Worm (Caenorhabditis elegans): ENCODE results near the gene C02F5.14.

The C02F5.14 gene

ce11 chrIII:8228916-8229315 lies 6.4 kb downstream of the C02F5.14 start (continued):
- TF ChIP-seq unc-30 (tag; optimal IDR thresholded peaks at IDR 0.05) = no peak
- no peak for TF ChIP-seq nhr-12 (tag; optimal IDR thresholded peaks at IDR 0.05)
- no peak for TF ChIP-seq isw-1 (GFP tag; IDR thresholded peaks at IDR 0.05)
- no peak for TF ChIP-seq nhr-47 (tag; optimal IDR thresholded peaks at IDR 0.05)
- TF ChIP-seq Y116A8C.19 (tag; optimal IDR thresholded peaks at IDR 0.05; ENCODE audit: borderline replicate concordance) = no peak
- TF ChIP-seq unc-86 (tag; optimal IDR thresholded peaks at IDR 0.05) = no peak
- TF ChIP-seq elt-3 (tag; optimal IDR thresholded peaks at IDR 0.05) = peak in 1 of 6 experiments; percentile 39
- no peak for TF ChIP-seq hlh-4 (tag; optimal IDR thresholded peaks at IDR 0.05)
- no peak for TF ChIP-seq pqm-1 (tag; optimal IDR thresholded peaks at IDR 0.05)
- no peak for TF ChIP-seq aha-1 (tag; optimal IDR thresholded peaks at IDR 0.05)
- no peak for TF ChIP-seq xbp-1 (tag; optimal IDR thresholded peaks at IDR 0.05)
- no peak for TF ChIP-seq nhr-237 (tag; optimal IDR thresholded peaks at IDR 0.05)
- TF ChIP-seq unc-62 (GFP tag; optimal IDR thresholded peaks at IDR 0.05) = no peak
- no peak for TF ChIP-seq tlp-1 (tag; optimal IDR thresholded peaks at IDR 0.05)
- TF ChIP-seq alr-1 (tag; optimal IDR thresholded peaks at IDR 0.05; ENCODE audit: borderline replicate concordance) = no peak
- peak; percentile 11 for TF ChIP-seq lin-13 (GFP tag; optimal IDR thresholded peaks at IDR 0.05)
- TF ChIP-seq nhr-28 (tag; optimal IDR thresholded peaks at IDR 0.05) = no peak
- no peak for TF ChIP-seq ceh-88 (GFP tag; IDR thresholded peaks at IDR 0.05)
- no peak for TF ChIP-seq dpl-1 (GFP tag; optimal IDR thresholded peaks at IDR 0.05)
- TF ChIP-seq zip-4 (GFP tag; optimal IDR thresholded peaks at IDR 0.05) = no peak
- TF ChIP-seq mdl-1 (tag; optimal IDR thresholded peaks at IDR 0.05) = no peak
- no peak for TF ChIP-seq lin-15B (tag; optimal IDR thresholded peaks at IDR 0.05)
- TF ChIP-seq lsy-2 (tag; optimal IDR thresholded peaks at IDR 0.05) = peak in 1 of 2 experiments; percentile 18
- no peak for TF ChIP-seq ceh-82 (tag; optimal IDR thresholded peaks at IDR 0.05)
- TF ChIP-seq efl-1 (optimal IDR thresholded peaks at IDR 0.05) = no peak
- peak in 1 of 2 experiments; percentile 0 for TF ChIP-seq efl-1 (GFP tag; optimal IDR thresholded peaks at IDR 0.05 in 1 of 2)
- TF ChIP-seq sup-37 (GFP tag; optimal IDR thresholded peaks at IDR 0.05) = no peak
- TF ChIP-seq nhr-71 (tag; optimal IDR thresholded peaks at IDR 0.05) = peak; percentile 16
- no peak for TF ChIP-seq pag-3 (tag; optimal IDR thresholded peaks at IDR 0.05; ENCODE audit: borderline replicate concordance, insufficient read depth)
- TF ChIP-seq nhr-76 (tag; optimal IDR thresholded peaks at IDR 0.05) = no peak
- TF ChIP-seq skn-1 (tag; optimal IDR thresholded peaks at IDR 0.05) = no peak
- no peak for TF ChIP-seq pax-3 (tag; optimal IDR thresholded peaks at IDR 0.05)
- TF ChIP-seq snu-23 (GFP tag; optimal IDR thresholded peaks at IDR 0.05) = peak; percentile 6
- TF ChIP-seq sox-4 (tag; optimal IDR thresholded peaks at IDR 0.05) = no peak
- no peak for TF ChIP-seq nhr-84 (tag; optimal IDR thresholded peaks at IDR 0.05)
- TF ChIP-seq ceh-90 (tag; optimal IDR thresholded peaks at IDR 0.05) = no peak
- no peak for TF ChIP-seq ztf-4 (tag; optimal IDR thresholded peaks at IDR 0.05)

ce11 chrIII:8227511-8227910 lies 7.8 kb downstream of the C02F5.14 start, which contains the start of gene fbxl-1:
Gene fbxl-1 (plus strand): TSS chrIII:8227830.
- TF ChIP-seq zag-1 (tag; optimal IDR thresholded peaks at IDR 0.05) = no peak
- peak; percentile 55 for TF ChIP-seq blmp-1 (tag; optimal IDR thresholded peaks at IDR 0.05)
- peak; percentile 56 for TF ChIP-seq lir-3 (tag; optimal IDR thresholded peaks at IDR 0.05; ENCODE audit: poor library complexity)
- TF ChIP-seq Y116A8C.19 (tag; optimal IDR thresholded peaks at IDR 0.05; ENCODE audit: borderline replicate concordance) = no peak
- no peak for TF ChIP-seq tlp-1 (tag; optimal IDR thresholded peaks at IDR 0.05)
- peak; percentile 96 for TF ChIP-seq fkh-8 (tag; optimal IDR thresholded peaks at IDR 0.05)
- peak; percentile 85 for TF ChIP-seq nhr-47 (tag; optimal IDR thresholded peaks at IDR 0.05)
- TF ChIP-seq mdl-1 (tag; optimal IDR thresholded peaks at IDR 0.05) = peak in 1 of 2 experiments; percentile 93
- TF ChIP-seq nhr-85 (tag) = no peak
- peak; percentile 80 for TF ChIP-seq dsc-1 (tag; optimal IDR thresholded peaks at IDR 0.05)
- TF ChIP-seq mab-9 (GFP tag; IDR thresholded peaks at IDR 0.05) = no peak
- TF ChIP-seq irx-1 (tag; optimal IDR thresholded peaks at IDR 0.05) = peak; percentile 29
- TF ChIP-seq ceh-88 (GFP tag; IDR thresholded peaks at IDR 0.05) = peak; percentile 43; the same call in 1 of the 2 replicates
- peak; percentile 25 to 70 (median 47) for TF ChIP-seq ceh-82 (tag; optimal IDR thresholded peaks at IDR 0.05)
- peak; percentile 58 for TF ChIP-seq mef-2 (tag; optimal IDR thresholded peaks at IDR 0.05)
- TF ChIP-seq ceh-63 (GFP tag; optimal IDR thresholded peaks at IDR 0.05) = peak; percentile 13
- TF ChIP-seq grh-1 (GFP tag; IDR thresholded peaks at IDR 0.05) = no peak
- peak; percentile 51 for TF ChIP-seq mep-1 (tag; optimal IDR thresholded peaks at IDR 0.05)
- TF ChIP-seq isw-1 (GFP tag; IDR thresholded peaks at IDR 0.05) = peak; percentile 48
- peak; percentile 21 for TF ChIP-seq fkh-10 (GFP tag; optimal IDR thresholded peaks at IDR 0.05)
- peak; percentile 73 for TF ChIP-seq sox-4 (tag; optimal IDR thresholded peaks at IDR 0.05)
- TF ChIP-seq nhr-71 (tag; optimal IDR thresholded peaks at IDR 0.05) = peak; percentile 94
- peak; percentile 29 for TF ChIP-seq ceh-8 (GFP tag; optimal IDR thresholded peaks at IDR 0.05)
- peak; percentile 64 for TF ChIP-seq pax-3 (tag; optimal IDR thresholded peaks at IDR 0.05)
- TF ChIP-seq swsn-7 (tag; optimal IDR thresholded peaks at IDR 0.05) = peak; percentile 77
- TF ChIP-seq nhr-20 (tag; optimal IDR thresholded peaks at IDR 0.05) = peak; percentile 88
- no peak for TF ChIP-seq unc-62 (GFP tag; optimal IDR thresholded peaks at IDR 0.05)

Measured in whole organism, L1 larva.